Fruit fly (Drosophila melanogaster) whole organism, embryonic: Measurements from ENCODE around the gene CG13917.
A peak's percentile ranks its signal among the peaks of the same experiment; 100 is the strongest.

Source experiments
- Ada2b ChIP-seq: fragments of 200-800 bp; sonication (Bioruptor generic); IDR thresholded peaks from 2 replicates; pipeline ENCODE4 v1.3.6; 2022; ENCODE audit warnings: missing biosample characterization, missing genetic modification characterization
- Atf3 ChIP-seq: fragments of 200-800 bp; sonication (Bioruptor generic); optimal IDR thresholded peaks from 3 replicates; lab custom pipeline; 2016; ENCODE audit warnings: missing biosample characterization, missing genetic modification characterization
- CG10147 ChIP-seq: fragments of 200-800 bp; sonication (Bioruptor generic); optimal IDR thresholded peaks from 2 replicates; lab custom pipeline; 2019; ENCODE audit warnings: missing biosample characterization, mild to moderate bottlenecking, missing genetic modification characterization, moderate library complexity
- CG10267 ChIP-seq: fragments of 200-800 bp; sonication (Bioruptor generic); optimal IDR thresholded peaks from 2 replicates; lab custom pipeline; 2018; ENCODE audit warnings: missing biosample characterization, mild to moderate bottlenecking, missing genetic modification characterization, moderate library complexity
- CG1233 ChIP-seq: fragments of 200-800 bp; sonication (Bioruptor generic); optimal IDR thresholded peaks from 4 replicates; lab custom pipeline; 2018; ENCODE audit warnings: missing biosample characterization, mild to moderate bottlenecking, missing genetic modification characterization
- CG17568 ChIP-seq: fragments of 200-800 bp; sonication (Bioruptor generic); optimal IDR thresholded peaks from 2 replicates; lab custom pipeline; 2018; ENCODE audit warnings: missing biosample characterization, mild to moderate bottlenecking, missing genetic modification characterization, moderate library complexity
- CG17829 ChIP-seq: fragments of 200-800 bp; optimal IDR thresholded peaks from 2 replicates; lab custom pipeline; 2019; ENCODE audit warnings: missing biosample characterization, mild to moderate bottlenecking, missing genetic modification characterization, moderate library complexity
- CG1792 ChIP-seq: fragments of 200-800 bp; sonication (Bioruptor generic); optimal IDR thresholded peaks from 2 replicates; lab custom pipeline; 2016; ENCODE audit warnings: missing biosample characterization, missing genetic modification characterization
- CG1832 ChIP-seq: fragments of 200-800 bp; sonication (Bioruptor generic); optimal IDR thresholded peaks from 2 replicates; lab custom pipeline; 2017; ENCODE audit warnings: missing biosample characterization, mild to moderate bottlenecking, missing genetic modification characterization, inconsistent platforms
- CG30020 ChIP-seq: fragments of 200-800 bp; optimal IDR thresholded peaks from 2 replicates; lab custom pipeline; 2019; ENCODE audit warnings: missing biosample characterization, mild to moderate bottlenecking, missing genetic modification characterization, moderate library complexity
- CG30403 ChIP-seq: fragments of 200-800 bp; sonication (Bioruptor generic); optimal IDR thresholded peaks from 3 replicates; lab custom pipeline; 2016; ENCODE audit warnings: missing biosample characterization, missing genetic modification characterization
- CG30431 ChIP-seq: fragments of 200-800 bp; sonication (Bioruptor generic); optimal IDR thresholded peaks from 2 replicates; lab custom pipeline; 2017; ENCODE audit warnings: missing biosample characterization, missing genetic modification characterization
- CG31224 ChIP-seq: fragments of 200-800 bp; sonication (Bioruptor generic); IDR thresholded peaks from 2 replicates; pipeline ENCODE4 v1.3.6; 2022; ENCODE audit warnings: missing biosample characterization, missing genetic modification characterization
- CG34224 ChIP-seq: fragments of 200-800 bp; sonication (Bioruptor generic); IDR thresholded peaks from 3 replicates; pipeline ENCODE4 v1.3.6; 2022; ENCODE audit warnings: missing biosample characterization, missing genetic modification characterization; ENCODE audit not compliant: partially characterized antibody
- CG3847 ChIP-seq: fragments of 200-800 bp; sonication (Bioruptor generic); IDR thresholded peaks from 2 replicates; pipeline ENCODE4 v1.3.6; 2022; ENCODE audit warnings: missing biosample characterization, missing genetic modification characterization
- CG4360 ChIP-seq: fragments of 200-800 bp; sonication (Bioruptor generic); IDR thresholded peaks from 2 replicates; pipeline ENCODE4 v1.3.6; 2022; ENCODE audit warnings: missing biosample characterization, missing genetic modification characterization
- CG5953 ChIP-seq: fragments of 200-800 bp; sonication (Bioruptor generic); IDR thresholded peaks from 2 replicates; pipeline ENCODE4 v1.3.6; 2022; ENCODE audit warnings: missing biosample characterization, missing genetic modification characterization
- CG6765 ChIP-seq: fragments of 200-800 bp; sonication (Bioruptor generic); optimal IDR thresholded peaks from 3 replicates; lab custom pipeline; 2017; ENCODE audit warnings: missing biosample characterization, mild to moderate bottlenecking, missing genetic modification characterization
- CTCF ChIP-seq: fragments of 200-800 bp; sonication (Bioruptor generic); optimal IDR thresholded peaks from 2 replicates; lab custom pipeline; 2017; ENCODE audit warnings: missing biosample characterization, mild to moderate bottlenecking, missing genetic modification characterization, moderate library complexity
- Dip2 ChIP-seq: fragments of 200-800 bp; sonication (Bioruptor generic); IDR thresholded peaks from 2 replicates; pipeline ENCODE4 v1.3.6; 2022; ENCODE audit warnings: missing biosample characterization, missing genetic modification characterization
- Dll ChIP-seq: fragments of 200-800 bp; sonication (Bioruptor generic); IDR thresholded peaks from 4 replicates; pipeline ENCODE4 v1.3.6; 2022; ENCODE audit warnings: missing biosample characterization, missing genetic modification characterization; ENCODE audit not compliant: partially characterized antibody
- Doc2 ChIP-seq: fragments of 200-800 bp; sonication (Bioruptor generic); IDR thresholded peaks from 2 replicates; pipeline ENCODE4 v1.3.6; 2022; ENCODE audit warnings: missing biosample characterization, missing genetic modification characterization
- Eip74EF ChIP-seq, 2 experiments: fragments of 200-800 bp in 1 of 2; fragments of >200 bp in 1 of 2; sonication (Bioruptor generic) in 1 of 2; optimal IDR thresholded peaks; 2 replicates each; lab custom pipeline; 2017 to 2019; ENCODE audit warnings: missing biosample characterization in 2 of 2, missing genetic modification characterization in 2 of 2, mild to moderate bottlenecking in 1 of 2, moderate library complexity in 1 of 2
- Ets97D ChIP-seq: fragments of 200-800 bp; sonication (Bioruptor generic); optimal IDR thresholded peaks from 3 replicates; lab custom pipeline; 2016; ENCODE audit warnings: missing biosample characterization, missing genetic modification characterization
- HmgD ChIP-seq: fragments of 200-800 bp; sonication (Bioruptor generic); optimal IDR thresholded peaks from 3 replicates; lab custom pipeline; 2016; ENCODE audit warnings: missing biosample characterization, missing genetic modification characterization
- Lhr ChIP-seq: fragments of 200-800 bp; sonication (Bioruptor generic); optimal IDR thresholded peaks from 3 replicates; lab custom pipeline; 2017; ENCODE audit warnings: mild to moderate bottlenecking, missing biosample characterization, missing genetic modification reagents, missing genetic modification characterization
- Mad ChIP-seq: fragments of 200-800 bp; sonication (Bioruptor generic); optimal IDR thresholded peaks from 2 replicates; lab custom pipeline; 2016; ENCODE audit warnings: missing biosample characterization, missing genetic modification characterization
- Nf-YC ChIP-seq: fragments of 200-800 bp; optimal IDR thresholded peaks from 3 replicates; lab custom pipeline; 2019; ENCODE audit warnings: missing biosample characterization, mild to moderate bottlenecking, missing genetic modification characterization, moderate library complexity
- Rx ChIP-seq: fragments of 200-800 bp; sonication (Bioruptor generic); IDR thresholded peaks from 2 replicates; pipeline ENCODE4 v1.3.6; 2022; ENCODE audit warnings: missing biosample characterization, missing genetic modification characterization
- Six4 ChIP-seq: fragments of 200-800 bp; sonication (Bioruptor generic); optimal IDR thresholded peaks from 2 replicates; lab custom pipeline; 2016; ENCODE audit warnings: missing biosample characterization, missing genetic modification characterization
- YL-1 ChIP-seq: fragments of 200-800 bp; sonication (Bioruptor generic); optimal IDR thresholded peaks from 3 replicates; lab custom pipeline; 2017; ENCODE audit warnings: missing biosample characterization, mild to moderate bottlenecking, missing genetic modification characterization
- ab ChIP-seq: fragments of 200-800 bp; sonication (Bioruptor generic); optimal IDR thresholded peaks from 2 replicates; lab custom pipeline; 2016; ENCODE audit warnings: missing biosample characterization, missing genetic modification characterization
- ato ChIP-seq: fragments of 200-800 bp; sonication (Bioruptor generic); IDR thresholded peaks from 2 replicates; pipeline ENCODE4 v1.3.6; 2022; ENCODE audit warnings: missing biosample characterization, missing genetic modification characterization; ENCODE audit not compliant: partially characterized antibody
- az2 ChIP-seq: fragments of 200-800 bp; sonication (Bioruptor generic); optimal IDR thresholded peaks from 3 replicates; lab custom pipeline; 2016; ENCODE audit warnings: missing biosample characterization, missing genetic modification characterization
- bcd ChIP-seq: fragments of 200-800 bp; sonication (Bioruptor generic); optimal IDR thresholded peaks from 2 replicates; lab custom pipeline; 2017; ENCODE audit warnings: missing biosample characterization, mild to moderate bottlenecking, missing genetic modification characterization
- disco-r ChIP-seq: fragments of 200-800 bp; sonication (Bioruptor generic); optimal IDR thresholded peaks from 2 replicates; lab custom pipeline; 2016; ENCODE audit warnings: missing biosample characterization, missing genetic modification characterization
- dpn ChIP-seq, 2 experiments: fragments of 200-800 bp; sonication (Bioruptor generic); optimal IDR thresholded peaks; 3 replicates each; lab custom pipeline; 2016; ENCODE audit warnings: missing biosample characterization in 2 of 2, missing genetic modification characterization in 2 of 2
- ems ChIP-seq: fragments of 200-800 bp; sonication (Bioruptor generic); optimal IDR thresholded peaks from 3 replicates; lab custom pipeline; 2016; ENCODE audit warnings: missing biosample characterization, missing genetic modification characterization
- gsb ChIP-seq: fragments of 200-800 bp; sonication (Bioruptor generic); IDR thresholded peaks from 2 replicates; pipeline ENCODE4 v1.3.6; 2022; ENCODE audit warnings: missing biosample characterization, missing genetic modification characterization
- gt ChIP-seq: fragments of 200-800 bp; sonication (Bioruptor generic); IDR thresholded peaks from 2 replicates; pipeline ENCODE4 v1.3.6; 2022; ENCODE audit warnings: missing biosample characterization, missing genetic modification characterization
- hkb ChIP-seq, 2 experiments: fragments of 200-800 bp in 1 of 2; fragments of >200 bp in 1 of 2; sonication (Bioruptor generic) in 1 of 2; IDR thresholded peaks in 1 of 2; optimal IDR thresholded peaks in 1 of 2; 2 replicates each; pipeline versions ENCODE4 v1.3.6 to Lab custom; 2017 to 2022; ENCODE audit warnings: missing biosample characterization in 1 of 2, missing genetic modification characterization in 1 of 2
- lbe ChIP-seq: fragments of 200-800 bp; sonication (Bioruptor generic); optimal IDR thresholded peaks from 2 replicates; lab custom pipeline; 2016; ENCODE audit warnings: missing biosample characterization, mild to moderate bottlenecking, missing genetic modification characterization
- nmo ChIP-seq: fragments of 200-800 bp; sonication (Bioruptor generic); optimal IDR thresholded peaks from 2 replicates; lab custom pipeline; 2018; ENCODE audit warnings: missing biosample characterization, mild to moderate bottlenecking, missing genetic modification characterization, moderate library complexity
- org-1 ChIP-seq: fragments of 200-800 bp; sonication (Bioruptor generic); optimal IDR thresholded peaks from 2 replicates; lab custom pipeline; 2017; ENCODE audit warnings: missing biosample characterization, missing genetic modification characterization
- rib ChIP-seq: fragments of 200-800 bp; sonication (Bioruptor generic); IDR thresholded peaks from 2 replicates; pipeline ENCODE4 v1.3.6; 2022; ENCODE audit warnings: missing biosample characterization, missing genetic modification characterization
- row ChIP-seq: fragments of 200-800 bp; sonication (Bioruptor generic); IDR thresholded peaks from 3 replicates; pipeline ENCODE4 v1.3.6; 2022; ENCODE audit warnings: missing biosample characterization, missing genetic modification characterization
- sens ChIP-seq: fragments of 200-800 bp; sonication (Bioruptor generic); peaks from one replicate; lab custom pipeline; 2016; ENCODE audit warnings: missing biosample characterization, missing genetic modification characterization
- sens-2 ChIP-seq: fragments of 200-800 bp; sonication (Bioruptor generic); IDR thresholded peaks from 2 replicates; pipeline ENCODE4 v1.3.6; 2022; ENCODE audit warnings: missing biosample characterization, missing genetic modification characterization
- sima ChIP-seq: fragments of 200-800 bp; sonication (Bioruptor generic); optimal IDR thresholded peaks from 2 replicates; lab custom pipeline; 2016; ENCODE audit warnings: missing biosample characterization, missing genetic modification characterization
- sob ChIP-seq: fragments of 200-800 bp; sonication (Bioruptor generic); IDR thresholded peaks from 2 replicates; pipeline ENCODE4 v1.3.6; 2022; ENCODE audit warnings: missing biosample characterization, missing genetic modification characterization
- sqz ChIP-seq: fragments of 200-800 bp; sonication (Bioruptor generic); optimal IDR thresholded peaks from 3 replicates; lab custom pipeline; 2018; ENCODE audit warnings: missing biosample characterization, mild to moderate bottlenecking, missing genetic modification characterization
- ssp ChIP-seq: fragments of 200-800 bp; sonication (Bioruptor generic); IDR thresholded peaks from 2 replicates; pipeline ENCODE4 v1.3.6; 2022; ENCODE audit warnings: missing biosample characterization, missing genetic modification characterization
- z ChIP-seq: fragments of 200-800 bp; sonication (Bioruptor generic); IDR thresholded peaks from 3 replicates; pipeline ENCODE4 v1.3.6; 2022; ENCODE audit warnings: missing biosample characterization, missing genetic modification characterization

Gene CG13917

DNA sequence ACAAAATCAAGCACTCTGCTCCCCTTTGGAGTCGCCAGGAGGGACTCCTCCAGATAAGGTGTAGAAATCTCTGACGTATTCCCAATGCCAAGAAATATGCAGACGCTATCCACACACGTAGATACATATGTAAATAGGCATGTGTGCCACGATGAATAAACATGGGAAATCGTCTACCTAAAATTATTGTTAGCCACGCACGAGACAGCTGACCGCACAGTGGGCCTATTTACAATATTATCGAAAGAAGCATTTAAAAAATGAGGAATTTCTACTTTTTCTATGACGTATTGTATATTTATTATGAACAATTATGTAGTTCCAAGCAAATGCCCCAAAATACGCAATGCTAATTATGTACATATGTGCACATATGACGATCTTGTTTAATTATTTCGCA is 27.4 kb upstream of the CG13917 start:
- no peak for TF ChIP-seq CTCF (GFP tag; lab: Kevin White, UChicago)
- no peak for TF ChIP-seq disco-r
- peak; percentile 29 for TF ChIP-seq bcd (GFP tag; lab: Kevin White, UChicago)
- TF ChIP-seq sima: no peak
- no peak for TF ChIP-seq Dip2
- peak; percentile 54 for TF ChIP-seq row (GFP tag; lab: Robert Waterston, UW)
- TF ChIP-seq CG10267: no peak
- TF ChIP-seq ems: no peak
- no peak for TF ChIP-seq lbe (GFP tag; lab: Kevin White, UChicago)
- no peak for TF ChIP-seq CG1233 (GFP tag; lab: Kevin White, UChicago)
- TF ChIP-seq CG3847 (GFP tag; lab: Robert Waterston, UW): no peak
- no peak for TF ChIP-seq Mad (GFP tag; lab: Kevin White, UChicago)
- TF ChIP-seq Doc2 (GFP tag; lab: Robert Waterston, UW): no peak
- no peak for TF ChIP-seq ssp
- no peak for TF ChIP-seq CG17568 (GFP tag; lab: Kevin White, UChicago)
- TF ChIP-seq CG4360 (GFP tag; lab: Robert Waterston, UW): 0 out of 2 replicates have a peak, but pooled peaks have one; percentile 42
- TF ChIP-seq Ada2b: peak; percentile 37
- no peak for TF ChIP-seq az2 (GFP tag; lab: Kevin White, UChicago)
- no peak for TF ChIP-seq rib (GFP tag; lab: Robert Waterston, UW)
- no peak for TF ChIP-seq org-1 (GFP tag; lab: Kevin White, UChicago)
- no peak for TF ChIP-seq gt (GFP tag; lab: Robert Waterston, UW)
- TF ChIP-seq sens-2 (GFP tag; lab: Robert Waterston, UW): no peak; the same call in 1 of the 2 replicates
- no peak for TF ChIP-seq CG31224 (GFP tag; lab: Robert Waterston, UW)
- TF ChIP-seq CG5953: no peak
- no peak for TF ChIP-seq Eip74EF (GFP tag; optimal IDR thresholded peaks at IDR 0.05; lab: Kevin White, UChicago)
- TF ChIP-seq CG30403 (GFP tag; lab: Kevin White, UChicago): peak; percentile 36
- TF ChIP-seq gsb (GFP tag; lab: Robert Waterston, UW): no peak
- TF ChIP-seq CG34224 (GFP tag; lab: Robert Waterston, UW): no peak
- no peak for TF ChIP-seq CG30020 (tag; lab: Kevin White, UChicago)
- TF ChIP-seq hkb (optimal IDR thresholded peaks at IDR 0.05; lab: Kevin White, UChicago): no peak
- peak; percentile 38; the same call in 1 of the 2 replicates for TF ChIP-seq hkb (GFP tag; IDR thresholded peaks at IDR 0.05; lab: Robert Waterston, UW)
- TF ChIP-seq CG1792 (GFP tag; lab: Kevin White, UChicago): no peak
- no peak for TF ChIP-seq CG10147
- no peak for TF ChIP-seq sqz (GFP tag; lab: Kevin White, UChicago)
- TF ChIP-seq sens (GFP tag; lab: Kevin White, UChicago): peak; percentile 82
- TF ChIP-seq Nf-YC (tag; lab: Kevin White, UChicago): no peak
- peak; percentile 13 for TF ChIP-seq nmo (GFP tag; lab: Kevin White, UChicago)
- no peak for TF ChIP-seq dpn (GFP tag; optimal IDR thresholded peaks at IDR 0.05; lab: Kevin White, UChicago)
- no peak for TF ChIP-seq Dll (GFP tag; lab: Robert Waterston, UW)
- no peak for TF ChIP-seq Six4 (GFP tag; lab: Kevin White, UChicago)
- no peak for TF ChIP-seq CG1832
- TF ChIP-seq sob: peak; percentile 5; the same call in 1 of the 2 replicates
- no peak for TF ChIP-seq CG6765 (GFP tag; lab: Kevin White, UChicago)
- TF ChIP-seq ato: no peak
- no peak for TF ChIP-seq Ets97D (GFP tag; lab: Kevin White, UChicago)
- no peak for TF ChIP-seq Lhr (GFP tag; lab: Kevin White, UChicago)
- TF ChIP-seq z (GFP tag; lab: Robert Waterston, UW): no peak
- no peak for TF ChIP-seq HmgD
- TF ChIP-seq CG17829 (tag; lab: Kevin White, UChicago): no peak
- TF ChIP-seq Rx (GFP tag; lab: Robert Waterston, UW): no peak
- TF ChIP-seq CG30431 (GFP tag; lab: Kevin White, UChicago): no peak
- no peak for TF ChIP-seq Atf3 (GFP tag; lab: Kevin White, UChicago)
- TF ChIP-seq YL-1 (GFP tag; lab: Kevin White, UChicago): no peak
- TF ChIP-seq ab: no peak
